Worm (Caenorhabditis elegans) whole organism, L2 larva: ENCODE results near the gene F59E11.7.

Source experiments
- ama-1 ChIP-seq: fragments of 150-350 bp; optimal IDR thresholded peaks from 2 replicates; lab custom pipeline; 2018; ENCODE audit warnings: inconsistent platforms
- lin-13 ChIP-seq: fragments of 150-350 bp; optimal IDR thresholded peaks from 2 replicates; lab custom pipeline; 2014; ENCODE audit warnings: missing biosample characterization, missing genetic modification reagents, missing genetic modification characterization
- nhr-23 ChIP-seq: fragments of 150-350 bp; optimal IDR thresholded peaks from 2 replicates; lab custom pipeline; 2014; ENCODE audit warnings: missing biosample characterization, missing genetic modification reagents, missing genetic modification characterization
- nhr-237 ChIP-seq: fragments of 150-350 bp; optimal IDR thresholded peaks from 2 replicates; lab custom pipeline; 2014; ENCODE audit warnings: missing biosample characterization, missing genetic modification characterization
- nhr-25 ChIP-seq: fragments of 150-350 bp; sonication (generic microtip); optimal IDR thresholded peaks from 3 replicates; lab custom pipeline; 2014; ENCODE audit warnings: missing biosample characterization, missing genetic modification characterization
- peb-1 ChIP-seq: fragments of 150-350 bp; optimal IDR thresholded peaks from 2 replicates; lab custom pipeline; 2014; ENCODE audit warnings: missing biosample characterization, missing genetic modification characterization
- skn-1 ChIP-seq: sonication (generic microtip); optimal IDR thresholded peaks from 2 replicates; lab custom pipeline; 2017; ENCODE audit warnings: missing biosample characterization, missing genetic modification characterization
- unc-39 ChIP-seq: fragments of 150-350 bp; optimal IDR thresholded peaks from 2 replicates; lab custom pipeline; 2014; ENCODE audit warnings: missing biosample characterization, missing genetic modification characterization
- unc-55 ChIP-seq: fragments of 150-350 bp; sonication (generic microtip); optimal IDR thresholded peaks from 3 replicates; lab custom pipeline; 2014; ENCODE audit warnings: missing biosample characterization, missing genetic modification reagents, missing genetic modification characterization
- ztf-11 ChIP-seq: sonication (generic microtip); optimal IDR thresholded peaks from 2 replicates; lab custom pipeline; 2017; ENCODE audit warnings: missing biosample characterization, missing genetic modification characterization
- ztf-4 ChIP-seq: fragments of 150-350 bp; optimal IDR thresholded peaks from 2 replicates; lab custom pipeline; 2014; ENCODE audit warnings: missing biosample characterization, missing genetic modification characterization

ce11 chrV:8947499-8947898, 42.5 kb upstream of the F59E11.7 start, which contains the start of gene gck-1:
- TF ChIP-seq nhr-23 (tag; lab: Kevin White, UChicago): no peak
- no peak for TF ChIP-seq unc-55 (GFP tag; lab: Kevin White, UChicago)
- no peak for TF ChIP-seq ama-1
- TF ChIP-seq ztf-11: no peak
- TF ChIP-seq nhr-237 (tag; lab: Kevin White, UChicago): no peak
- no peak for TF ChIP-seq unc-39 (tag; lab: Kevin White, UChicago)
- no peak for TF ChIP-seq nhr-25 (tag; lab: Kevin White, UChicago)
- TF ChIP-seq ztf-4 (tag; lab: Kevin White, UChicago): no peak
- TF ChIP-seq peb-1 (tag; lab: Kevin White, UChicago): no peak
- no peak for TF ChIP-seq lin-13 (GFP tag; lab: Kevin White, UChicago)
- no peak for TF ChIP-seq skn-1
